Worm (Caenorhabditis elegans) whole organism, L1 larva: Measurements from ENCODE around the gene ZK632.14.
A peak's percentile ranks its signal among the peaks of the same experiment; 100 is the strongest.

Experiments
- C34B4.2 ChIP-seq: sonication (generic microtip); optimal IDR thresholded peaks from 2 replicates; lab custom pipeline; 2017; ENCODE audit warnings: mild to moderate bottlenecking, missing genetic modification characterization, missing compliant biosample characterization
- alr-1 ChIP-seq: fragments of 200-800 bp; sonication (Bioruptor generic); optimal IDR thresholded peaks from 2 replicates; lab custom pipeline; 2018; ENCODE audit warnings: borderline replicate concordance, mild to moderate bottlenecking, missing genetic modification characterization, missing compliant biosample characterization
- aly-2 ChIP-seq: fragments of 150-350 bp; optimal IDR thresholded peaks from 2 replicates; lab custom pipeline; 2014; ENCODE audit warnings: missing biosample characterization, missing genetic modification characterization
- ama-1 ChIP-seq: fragments of 150-350 bp; optimal IDR thresholded peaks from 2 replicates; lab custom pipeline; 2014
- blmp-1 ChIP-seq: fragments of 150-350 bp; optimal IDR thresholded peaks from 2 replicates; lab custom pipeline; 2014; ENCODE audit warnings: missing biosample characterization, missing genetic modification characterization
- ceh-8 ChIP-seq: fragments of 200-800 bp; sonication (Bioruptor generic); optimal IDR thresholded peaks from 2 replicates; lab custom pipeline; 2018; ENCODE audit warnings: mild to moderate bottlenecking, missing genetic modification characterization, moderate library complexity, missing compliant biosample characterization
- ceh-90 ChIP-seq: sonication (generic microtip); optimal IDR thresholded peaks from 2 replicates; lab custom pipeline; 2016; ENCODE audit warnings: missing genetic modification characterization, missing compliant biosample characterization
- ces-1 ChIP-seq: fragments of 150-350 bp; optimal IDR thresholded peaks from 2 replicates; lab custom pipeline; 2014; ENCODE audit warnings: missing biosample characterization, missing genetic modification reagents, missing genetic modification characterization
- efl-3 ChIP-seq: fragments of 200-800 bp; sonication (Bioruptor generic); optimal IDR thresholded peaks from 2 replicates; lab custom pipeline; 2018; ENCODE audit warnings: mild to moderate bottlenecking, missing genetic modification characterization, missing compliant biosample characterization
- egl-13 ChIP-seq: sonication (generic microtip); optimal IDR thresholded peaks from 2 replicates; lab custom pipeline; 2016; ENCODE audit warnings: missing genotype, missing genetic modification reagents, missing genetic modification characterization, missing compliant biosample characterization
- egl-27 ChIP-seq, 2 experiments: fragments of 150-350 bp in 1 of 2; sonication (generic microtip); optimal IDR thresholded peaks; 3 replicates each; lab custom pipeline; 2017 to 2018; ENCODE audit warnings: missing biosample characterization in 2 of 2, missing genetic modification characterization in 2 of 2, missing genetic modification reagents in 2 of 2
- ets-5 ChIP-seq: fragments of 200-800 bp; sonication (Bioruptor generic); IDR thresholded peaks from 2 replicates; pipeline ENCODE4 v1.3.6; 2022; ENCODE audit warnings: missing genetic modification characterization, missing compliant biosample characterization
- fos-1 ChIP-seq: fragments of 150-350 bp; optimal IDR thresholded peaks from 2 replicates; lab custom pipeline; 2014; ENCODE audit warnings: missing biosample characterization, missing genetic modification characterization
- grh-1 ChIP-seq: fragments of 200-800 bp; sonication (Bioruptor generic); IDR thresholded peaks from 2 replicates; pipeline ENCODE4 v1.3.6; 2022; ENCODE audit warnings: missing genetic modification reagents, missing genetic modification characterization, missing compliant biosample characterization
- hlh-4 ChIP-seq: sonication (generic microtip); optimal IDR thresholded peaks from 2 replicates; lab custom pipeline; 2016; ENCODE audit warnings: mild to moderate bottlenecking, missing genetic modification characterization, missing compliant biosample characterization
- hpl-2 ChIP-seq: fragments of 150-350 bp; optimal IDR thresholded peaks from 2 replicates; lab custom pipeline; 2014; ENCODE audit warnings: missing biosample characterization, missing genetic modification reagents, missing genetic modification characterization
- jun-1 ChIP-seq: fragments of 150-350 bp; optimal IDR thresholded peaks from 2 replicates; lab custom pipeline; 2014; ENCODE audit warnings: missing biosample characterization, missing genetic modification reagents, missing genetic modification characterization
- lin-13 ChIP-seq: fragments of 150-350 bp; optimal IDR thresholded peaks from 2 replicates; lab custom pipeline; 2014; ENCODE audit warnings: missing biosample characterization, missing genetic modification reagents, missing genetic modification characterization
- lin-14 ChIP-seq: fragments of 200-800 bp; sonication (Bioruptor generic); optimal IDR thresholded peaks from 2 replicates; lab custom pipeline; 2018; ENCODE audit warnings: mild to moderate bottlenecking, missing genetic modification characterization, moderate library complexity, missing compliant biosample characterization
- lin-15B ChIP-seq: fragments of 150-350 bp; sonication (generic microtip); optimal IDR thresholded peaks from 3 replicates; lab custom pipeline; 2014; ENCODE audit warnings: missing biosample characterization, missing genetic modification characterization
- lin-39 ChIP-seq: fragments of 150-350 bp; optimal IDR thresholded peaks from 2 replicates; lab custom pipeline; 2014; ENCODE audit warnings: missing biosample characterization, missing genetic modification reagents, missing genetic modification characterization
- lir-3 ChIP-seq: sonication (generic microtip); optimal IDR thresholded peaks from 2 replicates; lab custom pipeline; 2016; ENCODE audit warnings: mild to moderate bottlenecking, missing genetic modification characterization, moderate library complexity, missing compliant biosample characterization; ENCODE audit not compliant: poor library complexity
- lsy-2 ChIP-seq, 2 experiments: fragments of 150-350 bp; optimal IDR thresholded peaks; 2 replicates each; lab custom pipeline; 2014; ENCODE audit warnings: missing biosample characterization in 2 of 2, missing genetic modification characterization in 2 of 2
- mep-1 ChIP-seq: fragments of 150-350 bp; optimal IDR thresholded peaks from 2 replicates; lab custom pipeline; 2014; ENCODE audit warnings: missing biosample characterization, missing genetic modification characterization
- nhr-237 ChIP-seq: fragments of 150-350 bp; optimal IDR thresholded peaks from 2 replicates; lab custom pipeline; 2014; ENCODE audit warnings: missing biosample characterization, missing genetic modification characterization
- nhr-28 ChIP-seq: fragments of 150-350 bp; optimal IDR thresholded peaks from 2 replicates; lab custom pipeline; 2014; ENCODE audit warnings: missing biosample characterization, missing genetic modification characterization
- nhr-77 ChIP-seq: fragments of 150-350 bp; optimal IDR thresholded peaks from 2 replicates; lab custom pipeline; 2014; ENCODE audit warnings: missing biosample characterization, missing genetic modification characterization
- nhr-85 ChIP-seq: sonication (generic microtip); peaks from one replicate; lab custom pipeline; 2016; ENCODE audit warnings: missing genetic modification characterization, inconsistent platforms, missing compliant biosample characterization
- nhr-90 ChIP-seq: sonication (generic microtip); optimal IDR thresholded peaks from 2 replicates; lab custom pipeline; 2016; ENCODE audit warnings: mild to moderate bottlenecking, missing genetic modification characterization, missing compliant biosample characterization; ENCODE audit not compliant: poor library complexity
- pax-3 ChIP-seq: fragments of 200-800 bp; sonication (Bioruptor generic); optimal IDR thresholded peaks from 2 replicates; lab custom pipeline; 2018; ENCODE audit warnings: mild to moderate bottlenecking, missing genetic modification characterization, moderate library complexity, missing compliant biosample characterization
- pqm-1 ChIP-seq: sonication (generic microtip); optimal IDR thresholded peaks from 3 replicates; lab custom pipeline; 2017; ENCODE audit warnings: missing biosample characterization, missing genetic modification characterization
- rnt-1 ChIP-seq: sonication (generic microtip); optimal IDR thresholded peaks from 2 replicates; lab custom pipeline; 2016; ENCODE audit warnings: mild to moderate bottlenecking, missing genetic modification characterization, moderate library complexity, missing compliant biosample characterization
- snpc-4 ChIP-seq: fragments of 150-350 bp; optimal IDR thresholded peaks from 2 replicates; lab custom pipeline; 2014; ENCODE audit warnings: missing biosample characterization, missing genetic modification characterization
- sptf-1 ChIP-seq: fragments of 150-350 bp; optimal IDR thresholded peaks from 2 replicates; lab custom pipeline; 2014; ENCODE audit warnings: missing biosample characterization, missing genetic modification characterization
- swsn-7 ChIP-seq: sonication (generic microtip); optimal IDR thresholded peaks from 2 replicates; lab custom pipeline; 2016; ENCODE audit warnings: missing genetic modification characterization, missing compliant biosample characterization
- tlp-1 ChIP-seq: fragments of 150-350 bp; optimal IDR thresholded peaks from 2 replicates; lab custom pipeline; 2014; ENCODE audit warnings: missing biosample characterization, missing genetic modification characterization
- unc-130 ChIP-seq: fragments of 150-350 bp; optimal IDR thresholded peaks from 2 replicates; lab custom pipeline; 2017; ENCODE audit warnings: missing biosample characterization, missing genetic modification characterization, inconsistent platforms
- unc-30 ChIP-seq: sonication (generic microtip); optimal IDR thresholded peaks from 2 replicates; lab custom pipeline; 2017; ENCODE audit warnings: missing biosample characterization, missing genetic modification characterization
- unc-62 ChIP-seq: fragments of 150-350 bp; optimal IDR thresholded peaks from 2 replicates; lab custom pipeline; 2014; ENCODE audit warnings: missing biosample characterization, missing genetic modification reagents, missing genetic modification characterization
- unc-86 ChIP-seq: sonication (generic microtip); optimal IDR thresholded peaks from 2 replicates; lab custom pipeline; 2016; ENCODE audit warnings: missing genetic modification characterization, missing compliant biosample characterization
- unc-98 ChIP-seq: fragments of 200-800 bp; sonication (Bioruptor generic); IDR thresholded peaks from 2 replicates; pipeline ENCODE4 v1.3.6; 2022; ENCODE audit warnings: missing genetic modification characterization, missing compliant biosample characterization
- zip-4 ChIP-seq: fragments of 200-800 bp; sonication (Bioruptor generic); optimal IDR thresholded peaks from 2 replicates; lab custom pipeline; 2018; ENCODE audit warnings: mild to moderate bottlenecking, missing genetic modification characterization, moderate library complexity, missing compliant biosample characterization
- ztf-11 ChIP-seq, 2 experiments: sonication (generic microtip); optimal IDR thresholded peaks; 2 replicates each; lab custom pipeline; 2016 to 2017; ENCODE audit warnings: missing genetic modification characterization in 2 of 2, missing biosample characterization in 1 of 2, missing compliant biosample characterization in 1 of 2
- ztf-4 ChIP-seq: fragments of 150-350 bp; optimal IDR thresholded peaks from 2 replicates; lab custom pipeline; 2014; ENCODE audit warnings: missing biosample characterization, missing genetic modification characterization

ZK632.14 gene

DNA sequence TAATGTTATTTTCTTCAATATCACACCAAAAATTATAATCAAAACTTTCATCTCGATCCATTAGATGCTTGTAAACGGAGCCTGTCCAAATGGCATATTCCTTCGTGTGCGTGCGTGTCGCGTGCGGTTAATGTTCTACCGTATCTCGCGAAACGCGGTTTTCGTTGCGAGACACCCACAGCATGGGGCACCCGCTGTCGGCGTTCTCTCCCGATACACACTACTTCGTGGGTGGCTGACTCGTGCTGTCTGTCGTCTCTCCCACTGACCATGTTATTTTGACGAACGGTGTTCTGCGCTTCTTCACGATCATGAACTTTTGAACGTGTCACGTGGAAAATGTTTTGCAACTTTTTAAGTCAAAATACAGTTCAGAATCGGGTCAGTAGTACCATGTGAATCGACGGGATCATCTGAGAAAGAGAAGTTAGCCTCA lies 47.8 kb upstream of the ZK632.14 start (continued):
- TF ChIP-seq ztf-11 (tag; optimal IDR thresholded peaks at IDR 0.05; lab: Kevin White, UChicago), result peak; percentile 36 to 97
- no peak for TF ChIP-seq sptf-1 (tag; lab: Kevin White, UChicago)
- TF ChIP-seq unc-86 (tag; lab: Kevin White, UChicago), result peak; percentile 99
- peak; percentile 89 for TF ChIP-seq fos-1 (tag; lab: Kevin White, UChicago)
- TF ChIP-seq C34B4.2 (tag; lab: Kevin White, UChicago), result peak; percentile 43
- no peak for TF ChIP-seq ets-5 (GFP tag; lab: Robert Waterston, UW)
- TF ChIP-seq unc-130 (tag; lab: Kevin White, UChicago), result peak; percentile 96
- peak; percentile 89 for TF ChIP-seq lir-3 (tag; lab: Kevin White, UChicago)
- TF ChIP-seq blmp-1 (tag; lab: Kevin White, UChicago), result no peak
- TF ChIP-seq tlp-1 (tag; lab: Kevin White, UChicago), result no peak
- TF ChIP-seq egl-27 (tag; optimal IDR thresholded peaks at IDR 0.05; lab: Kevin White, UChicago), result peak in 1 of 2 experiments; percentile 24
- no peak for TF ChIP-seq nhr-28 (tag; lab: Kevin White, UChicago)
- peak; percentile 60; the same call in 1 of the 2 replicates for TF ChIP-seq unc-98 (GFP tag; lab: Robert Waterston, UW)
- peak; percentile 98 for TF ChIP-seq grh-1 (GFP tag; lab: Robert Waterston, UW)
- peak; percentile 95 for TF ChIP-seq nhr-77 (tag; lab: Kevin White, UChicago)
- TF ChIP-seq pax-3 (tag; lab: Kevin White, UChicago), result peak; percentile 98
- peak; percentile 22 for TF ChIP-seq ceh-90
- TF ChIP-seq ztf-4, result peak; percentile 99
- no peak for TF ChIP-seq pqm-1
- TF ChIP-seq lsy-2 (tag; optimal IDR thresholded peaks at IDR 0.05; lab: Kevin White, UChicago), result peak; percentile 100
- TF ChIP-seq ces-1 (GFP tag; lab: Kevin White, UChicago), result no peak
- no peak for TF ChIP-seq hlh-4
- peak; percentile 97 for TF ChIP-seq egl-13 (tag; lab: Kevin White, UChicago)
- peak; percentile 95 for TF ChIP-seq zip-4 (GFP tag; lab: Kevin White, UChicago)
- TF ChIP-seq nhr-90, result peak; percentile 98
- TF ChIP-seq lin-39 (tag; lab: Kevin White, UChicago), result peak; percentile 84
- peak; percentile 74 for TF ChIP-seq unc-62 (GFP tag; lab: Kevin White, UChicago)
- peak; percentile 89 for TF ChIP-seq nhr-237
- peak; percentile 96 for TF ChIP-seq lin-13
- TF ChIP-seq aly-2 (tag; lab: Kevin White, UChicago), result peak; percentile 96
- peak; percentile 98 for TF ChIP-seq rnt-1
- TF ChIP-seq jun-1 (tag; lab: Kevin White, UChicago), result peak; percentile 98
- peak; percentile 99 for TF ChIP-seq swsn-7 (tag; lab: Kevin White, UChicago)
- peak; percentile 99 for TF ChIP-seq nhr-85 (tag; lab: Kevin White, UChicago)
- TF ChIP-seq efl-3 (GFP tag; lab: Kevin White, UChicago), result peak; percentile 87
- TF ChIP-seq lin-15B (tag; lab: Kevin White, UChicago), result peak; percentile 79
- TF ChIP-seq ama-1 (lab: Kevin White, UChicago), result peak; percentile 98
- peak; percentile 89 for TF ChIP-seq hpl-2 (GFP tag; lab: Kevin White, UChicago)
- TF ChIP-seq lin-14 (GFP tag; lab: Kevin White, UChicago), result peak; percentile 100
- TF ChIP-seq snpc-4 (tag; lab: Kevin White, UChicago), result peak; percentile 84
- no peak for TF ChIP-seq alr-1
- TF ChIP-seq ceh-8 (GFP tag; lab: Kevin White, UChicago), result peak; percentile 96
- no peak for TF ChIP-seq unc-30 (tag; lab: Kevin White, UChicago)
- TF ChIP-seq mep-1 (tag; lab: Kevin White, UChicago), result peak; percentile 98
- TF ChIP-seq, all 84 proteins: peak for 69
